Worm (Caenorhabditis elegans) whole organism, midembryonic: ENCODE measurements around the gene daf-2.

Source experiments
- flt-1 ChIP-seq: fragments of 200-800 bp; sonication (Bioruptor generic); IDR thresholded peaks from 2 replicates; pipeline ENCODE4 v1.3.6; 2022; ENCODE audit warnings: missing genetic modification characterization, missing compliant biosample characterization
- med-1 ChIP-seq: sonication (generic microtip); optimal IDR thresholded peaks from 2 replicates; lab custom pipeline; 2017; ENCODE audit warnings: missing genetic modification characterization, mild to moderate bottlenecking, missing compliant biosample characterization, antibody characterized with exemption, missing genetic modification reagents; ENCODE audit not compliant: insufficient read depth

DNA sequence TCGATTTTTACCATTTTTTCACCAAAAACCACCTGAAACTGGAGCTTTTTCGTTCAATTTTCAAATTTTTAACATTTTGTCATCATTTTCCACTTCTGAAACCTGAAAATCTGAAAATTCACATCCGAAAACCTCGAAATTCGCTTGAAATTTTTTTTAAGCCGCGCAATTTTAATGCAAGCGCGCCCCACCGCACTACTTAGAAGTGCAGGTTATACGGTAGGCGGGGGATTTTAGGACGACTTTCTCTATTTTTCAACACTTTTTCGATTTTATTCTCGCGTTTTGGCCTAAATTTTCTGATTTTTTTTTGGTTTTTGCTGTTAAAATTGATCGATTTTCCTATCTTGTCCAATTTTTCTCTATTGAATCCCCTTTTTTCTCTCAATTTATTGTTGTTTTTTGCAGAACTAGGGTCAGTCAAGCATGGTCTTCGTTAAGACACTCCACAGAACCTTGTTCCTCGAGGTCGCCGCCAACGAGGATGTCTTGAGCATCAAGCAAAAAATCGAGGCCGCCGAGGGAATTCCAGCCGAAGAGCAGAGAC is 27.3 kb upstream of the daf-2 start, which contains the start of gene ubl-1:
- TF ChIP-seq flt-1 (GFP tag; lab: Robert Waterston, UW) (no peak), med-1 (GFP tag; lab: Kevin White, UChicago) (no peak)
